Worm (Caenorhabditis elegans) whole organism, L2 larva: Measurements from ENCODE around the gene F28H6.8.

Experiments
- R02D3.7 ChIP-seq: fragments of 150-350 bp; optimal IDR thresholded peaks from 2 replicates; lab custom pipeline; 2014; ENCODE audit warnings: missing biosample characterization, missing genetic modification characterization
- ama-1 ChIP-seq: fragments of 150-350 bp; optimal IDR thresholded peaks from 2 replicates; lab custom pipeline; 2018; ENCODE audit warnings: inconsistent platforms
- egl-27 ChIP-seq: sonication (generic microtip); optimal IDR thresholded peaks from 3 replicates; lab custom pipeline; 2017; ENCODE audit warnings: missing biosample characterization, missing genetic modification reagents, missing genetic modification characterization
- elt-3 ChIP-seq: sonication (generic microtip); optimal IDR thresholded peaks from 2 replicates; lab custom pipeline; 2017; ENCODE audit warnings: missing biosample characterization, missing genetic modification characterization
- mbf-1 ChIP-seq: sonication (generic microtip); optimal IDR thresholded peaks from 2 replicates; lab custom pipeline; 2017; ENCODE audit warnings: missing biosample characterization, missing genetic modification characterization
- nhr-12 ChIP-seq: fragments of 150-350 bp; optimal IDR thresholded peaks from 2 replicates; lab custom pipeline; 2014; ENCODE audit warnings: missing biosample characterization, missing genetic modification characterization
- nhr-237 ChIP-seq: fragments of 150-350 bp; optimal IDR thresholded peaks from 2 replicates; lab custom pipeline; 2014; ENCODE audit warnings: missing biosample characterization, missing genetic modification characterization
- nhr-77 ChIP-seq: fragments of 150-350 bp; optimal IDR thresholded peaks from 2 replicates; lab custom pipeline; 2014; ENCODE audit warnings: missing biosample characterization, missing genetic modification characterization
- skn-1 ChIP-seq: sonication (generic microtip); optimal IDR thresholded peaks from 2 replicates; lab custom pipeline; 2017; ENCODE audit warnings: missing biosample characterization, missing genetic modification characterization
- zag-1 ChIP-seq: fragments of 150-350 bp; optimal IDR thresholded peaks from 2 replicates; lab custom pipeline; 2014; ENCODE audit warnings: missing biosample characterization, missing genetic modification characterization

DNA sequence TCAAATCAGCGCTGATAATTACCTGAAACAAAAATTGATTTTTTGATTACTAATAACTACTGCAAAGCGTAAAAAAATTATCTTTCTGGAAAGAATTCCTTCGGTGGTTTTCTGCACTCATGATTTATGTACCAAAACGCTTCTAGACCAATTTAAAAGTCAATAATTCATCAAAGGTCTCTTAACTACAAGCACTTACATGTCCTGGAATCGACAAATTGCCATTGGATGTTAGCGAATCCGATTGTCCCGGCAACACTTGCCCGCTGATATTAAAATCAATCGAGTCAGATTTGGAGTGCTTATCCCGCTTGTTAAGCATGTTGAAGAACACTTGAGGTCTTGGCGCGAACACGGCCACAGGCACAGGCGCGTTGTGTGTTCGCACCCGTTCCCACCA, 31.0 kb upstream of the F28H6.8 start:
- no peak for TF ChIP-seq ama-1 (lab: Kevin White, UChicago)
- TF ChIP-seq nhr-77 (tag; lab: Kevin White, UChicago): no peak
- no peak for TF ChIP-seq egl-27 (tag; lab: Kevin White, UChicago)
- TF ChIP-seq R02D3.7 (tag; lab: Kevin White, UChicago): no peak
- TF ChIP-seq mbf-1 (tag; lab: Kevin White, UChicago): no peak
- no peak for TF ChIP-seq nhr-237 (tag; lab: Kevin White, UChicago)
- no peak for TF ChIP-seq zag-1 (tag; lab: Kevin White, UChicago)
- TF ChIP-seq nhr-12 (tag; lab: Kevin White, UChicago): no peak
- TF ChIP-seq skn-1 (tag; lab: Kevin White, UChicago): no peak
- no peak for TF ChIP-seq elt-3
